Fruit fly (Drosophila melanogaster): Measurements from ENCODE around the gene CG32579.
A peak's percentile ranks its signal among the peaks of the same experiment; 100 is the strongest.

Gene CG32579

DNA sequence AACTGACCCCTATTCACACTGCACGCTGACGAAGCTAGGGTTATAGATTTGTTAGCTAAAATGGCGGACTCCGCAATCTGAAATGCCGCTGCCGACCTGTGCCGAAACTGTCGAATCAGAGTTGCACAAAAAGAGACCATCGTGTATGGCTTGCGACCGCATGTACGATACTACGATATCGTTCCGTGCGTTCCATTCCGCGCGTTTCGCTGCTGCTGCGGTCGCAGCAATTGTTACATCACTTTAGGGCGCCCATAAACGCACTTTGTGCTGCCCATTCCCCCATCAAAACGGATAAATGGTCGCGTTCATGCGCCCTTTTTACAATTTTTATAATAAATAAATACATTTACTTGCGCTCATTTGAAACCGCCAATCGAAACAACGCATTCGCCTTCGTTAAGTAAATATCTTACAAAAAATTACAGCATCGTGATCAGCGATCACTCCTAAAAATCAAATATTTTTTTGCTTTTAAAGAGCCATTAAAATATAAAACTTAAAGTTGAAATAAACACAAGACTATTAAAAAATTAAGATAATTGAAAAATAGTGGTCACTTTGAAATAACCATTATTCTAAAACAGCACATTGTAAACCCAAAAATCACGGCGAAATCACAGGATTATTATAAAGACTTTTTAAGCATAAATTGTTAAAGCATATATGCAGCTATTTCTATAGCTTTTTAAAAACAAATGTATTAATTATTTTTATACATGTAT, 2.7 kb upstream of the CG32579 start, which contains the start of gene Cyp1 (continued):
- TF ChIP-seq CG4404 (GFP tag; IDR thresholded peaks at IDR 0.05) (0 out of 2 replicates have a peak, but pooled peaks have one; percentile 23), CoRest (tag; optimal IDR thresholded peaks at IDR 0.05) (peak; percentile 32), Dbx (GFP tag; IDR thresholded peaks at IDR 0.05) (peak; percentile 79), sens (GFP tag) (peak; percentile 88), Spps (tag; optimal IDR thresholded peaks at IDR 0.05) (no peak), Eip74EF (GFP tag; optimal IDR thresholded peaks at IDR 0.05) (no peak), CG31224 (GFP tag; IDR thresholded peaks at IDR 0.05) (peak; percentile 30; the same call in 1 of the 2 replicates), otp (GFP tag; IDR thresholded peaks at IDR 0.05) (0 out of 3 replicates have a peak, but pooled peaks have one; percentile 29), CG10431 (GFP tag; optimal IDR thresholded peaks at IDR 0.05) (no peak), trem (tag; optimal IDR thresholded peaks at IDR 0.05) (peak; percentile 38), CG9876 (GFP tag; optimal IDR thresholded peaks at IDR 0.05) (no peak), Doc3 (GFP tag; IDR thresholded peaks at IDR 0.05; ENCODE audit: partially characterized antibody) (0 out of 3 replicates have a peak, but pooled peaks have one; percentile 42), CG15696 (tag; optimal IDR thresholded peaks at IDR 0.05) (no peak), hth (optimal IDR thresholded peaks at IDR 0.05) (no peak), dimm (GFP tag; IDR thresholded peaks at IDR 0.05) (no peak), mld (GFP tag; IDR thresholded peaks at IDR 0.05; ENCODE audit: partially characterized antibody) (peak; percentile 77; the same call in 1 of the 3 replicates), gcm (GFP tag; optimal IDR thresholded peaks at IDR 0.05) (no peak), CG7786 (GFP tag; optimal IDR thresholded peaks at IDR 0.05) (no peak), CG9437 (GFP tag; optimal IDR thresholded peaks at IDR 0.05) (no peak), Bgb (GFP tag; IDR thresholded peaks at IDR 0.05; ENCODE audit: partially characterized antibody) (peak; percentile 89), Pdp1 (GFP tag; optimal IDR thresholded peaks at IDR 0.05) (peak in 1 of 2 experiments; percentile 99), gt (GFP tag; IDR thresholded peaks at IDR 0.05) (peak; percentile 59), CG4820 (GFP tag; optimal IDR thresholded peaks at IDR 0.05) (peak; percentile 31), CG4617 (GFP tag; optimal IDR thresholded peaks at IDR 0.05; ENCODE audit: borderline replicate concordance) (no peak), CG8765 (GFP tag; IDR thresholded peaks at IDR 0.05) (peak; percentile 28; the same call in 1 of the 2 replicates), Blimp-1 (GFP tag; optimal IDR thresholded peaks at IDR 0.05) (no peak), pfk (GFP tag; optimal IDR thresholded peaks at IDR 0.05) (peak; percentile 98), Drgx (GFP tag; IDR thresholded peaks at IDR 0.05) (peak; percentile 25; the same call in 1 of the 2 replicates), NC2α (GFP tag; optimal IDR thresholded peaks at IDR 0.05) (no peak), Asciz (GFP tag; optimal IDR thresholded peaks at IDR 0.05) (no peak), E2f2 (GFP tag; IDR thresholded peaks at IDR 0.05) (peak; percentile 64), CG7987 (GFP tag; optimal IDR thresholded peaks at IDR 0.05) (peak; percentile 20), MTF-1 (GFP tag; optimal IDR thresholded peaks at IDR 0.05; ENCODE audit: borderline replicate concordance) (no peak), jing (GFP tag; optimal IDR thresholded peaks at IDR 0.05) (no peak), CG13287 (GFP tag; IDR thresholded peaks at IDR 0.05; ENCODE audit: partially characterized antibody) (peak; percentile 77), br (optimal IDR thresholded peaks at IDR 0.05) (no peak), CG11085 (GFP tag; IDR thresholded peaks at IDR 0.05) (no peak), CG10654 (GFP tag; optimal IDR thresholded peaks at IDR 0.05) (no peak), Jarid2 (GFP tag; optimal IDR thresholded peaks at IDR 0.05) (no peak), danr (GFP tag; IDR thresholded peaks at IDR 0.05) (no peak), Ravus (GFP tag; IDR thresholded peaks at IDR 0.05) (no peak), MESR4 (GFP tag; optimal IDR thresholded peaks at IDR 0.05) (peak; percentile 82), bsh (GFP tag; optimal IDR thresholded peaks at IDR 0.05) (peak in 1 of 2 experiments; percentile 10), hkb (optimal IDR thresholded peaks at IDR 0.05) (no peak), hkb (GFP tag; IDR thresholded peaks at IDR 0.05) (peak; percentile 58; the same call in 1 of the 2 replicates), h (optimal IDR thresholded peaks at IDR 0.05) (no peak), Hand (GFP tag; optimal IDR thresholded peaks at IDR 0.05) (no peak), Hr78 (GFP tag; optimal IDR thresholded peaks at IDR 0.05) (no peak), kah (GFP tag; optimal IDR thresholded peaks at IDR 0.05) (no peak)
